Worm (Caenorhabditis elegans) whole organism, L3 larva: ENCODE results near the gene hda-4.

Experiments used
- R02D3.7 ChIP-seq: fragments of 150-350 bp; optimal IDR thresholded peaks from 2 replicates; lab custom pipeline; 2014; ENCODE audit warnings: missing biosample characterization, missing genetic modification characterization
- ZK546.5 ChIP-seq: sonication (generic microtip); optimal IDR thresholded peaks from 2 replicates; lab custom pipeline; 2017; ENCODE audit warnings: missing biosample characterization, missing genetic modification characterization
- ceh-16 ChIP-seq: sonication (generic microtip); optimal IDR thresholded peaks from 2 replicates; lab custom pipeline; 2017; ENCODE audit warnings: missing biosample characterization, missing genetic modification characterization
- ceh-28 ChIP-seq: fragments of 150-350 bp; optimal IDR thresholded peaks from 2 replicates; lab custom pipeline; 2014; ENCODE audit warnings: missing biosample characterization, missing genetic modification reagents, missing genetic modification characterization
- ceh-9 ChIP-seq: sonication (generic microtip); optimal IDR thresholded peaks from 2 replicates; lab custom pipeline; 2018; ENCODE audit warnings: missing biosample characterization, missing genetic modification characterization
- egl-5 ChIP-seq: fragments of 150-350 bp; optimal IDR thresholded peaks from 2 replicates; lab custom pipeline; 2017; ENCODE audit warnings: missing biosample characterization, missing genetic modification reagents, missing genetic modification characterization, inconsistent platforms
- elt-1 ChIP-seq: fragments of 150-350 bp; optimal IDR thresholded peaks from 2 replicates; lab custom pipeline; 2014; ENCODE audit warnings: missing biosample characterization, missing genetic modification characterization
- elt-2 ChIP-seq: sonication (generic microtip); optimal IDR thresholded peaks from 2 replicates; lab custom pipeline; 2016; ENCODE audit warnings: missing genetic modification reagents, mild to moderate bottlenecking, missing genetic modification characterization, missing compliant biosample characterization
- elt-3 ChIP-seq, 3 experiments: fragments of 150-350 bp in 1 of 3; sonication (generic microtip) in 2 of 3; optimal IDR thresholded peaks; 2 replicates in 2 of 3; 4 replicates in 1 of 3; lab custom pipeline; 2014 to 2017; ENCODE audit warnings: missing biosample characterization in 3 of 3, missing genetic modification characterization in 3 of 3
- fkh-10 ChIP-seq: sonication (generic microtip); optimal IDR thresholded peaks from 2 replicates; lab custom pipeline; 2017; ENCODE audit warnings: missing biosample characterization, missing genetic modification reagents, missing genetic modification characterization
- fkh-2 ChIP-seq: fragments of 150-350 bp; optimal IDR thresholded peaks from 2 replicates; lab custom pipeline; 2014; ENCODE audit warnings: missing biosample characterization, missing genetic modification reagents, missing genetic modification characterization
- fos-1 ChIP-seq: fragments of 150-350 bp; optimal IDR thresholded peaks from 2 replicates; lab custom pipeline; 2014; ENCODE audit warnings: missing biosample characterization, missing genetic modification characterization
- hmg-11 ChIP-seq: sonication (generic microtip); optimal IDR thresholded peaks from 2 replicates; lab custom pipeline; 2016; ENCODE audit warnings: missing genetic modification characterization, missing compliant biosample characterization
- jun-1 ChIP-seq: fragments of 150-350 bp; optimal IDR thresholded peaks from 2 replicates; lab custom pipeline; 2014; ENCODE audit warnings: missing biosample characterization, missing genetic modification reagents, missing genetic modification characterization
- lin-15B ChIP-seq: fragments of 150-350 bp; optimal IDR thresholded peaks from 2 replicates; lab custom pipeline; 2014; ENCODE audit warnings: missing biosample characterization, missing genetic modification characterization
- lin-39 ChIP-seq: fragments of 150-350 bp; optimal IDR thresholded peaks from 2 replicates; lab custom pipeline; 2018; ENCODE audit warnings: missing biosample characterization, missing genetic modification reagents, missing genetic modification characterization
- lsy-12 ChIP-seq: sonication (generic microtip); optimal IDR thresholded peaks from 2 replicates; lab custom pipeline; 2016; ENCODE audit warnings: mild to moderate bottlenecking, missing genetic modification characterization, missing compliant biosample characterization
- nfya-1 ChIP-seq: sonication (generic microtip); optimal IDR thresholded peaks from 2 replicates; lab custom pipeline; 2017; ENCODE audit warnings: missing genetic modification characterization, mild to moderate bottlenecking, missing compliant biosample characterization, antibody characterized with exemption, moderate library complexity; ENCODE audit not compliant: insufficient read depth
- nhr-12 ChIP-seq: fragments of 150-350 bp; optimal IDR thresholded peaks from 2 replicates; lab custom pipeline; 2014; ENCODE audit warnings: missing biosample characterization, missing genetic modification characterization
- nhr-23 ChIP-seq: fragments of 150-350 bp; optimal IDR thresholded peaks from 2 replicates; lab custom pipeline; 2014; ENCODE audit warnings: missing biosample characterization, missing genetic modification reagents, missing genetic modification characterization
- nhr-25 ChIP-seq: sonication (generic microtip); optimal IDR thresholded peaks from 2 replicates; lab custom pipeline; 2017; ENCODE audit warnings: missing biosample characterization, missing genetic modification characterization
- nhr-28 ChIP-seq: fragments of 150-350 bp; optimal IDR thresholded peaks from 2 replicates; lab custom pipeline; 2014; ENCODE audit warnings: missing biosample characterization, missing genetic modification characterization
- nhr-43 ChIP-seq: sonication (generic microtip); optimal IDR thresholded peaks from 2 replicates; lab custom pipeline; 2016; ENCODE audit warnings: mild to moderate bottlenecking, missing genetic modification characterization, missing compliant biosample characterization; ENCODE audit not compliant: poor library complexity, severe bottlenecking
- nhr-67 ChIP-seq: fragments of 150-350 bp; optimal IDR thresholded peaks from 2 replicates; lab custom pipeline; 2014; ENCODE audit warnings: missing biosample characterization, missing genetic modification characterization
- nhr-76 ChIP-seq: fragments of 150-350 bp; sonication (generic microtip); optimal IDR thresholded peaks from 5 replicates; lab custom pipeline; 2014; ENCODE audit warnings: missing biosample characterization, missing genetic modification characterization
- nhr-77 ChIP-seq: fragments of 150-350 bp; optimal IDR thresholded peaks from 2 replicates; lab custom pipeline; 2014; ENCODE audit warnings: missing biosample characterization, missing genetic modification characterization
- pha-4 ChIP-seq: fragments of 150-350 bp; optimal IDR thresholded peaks from 2 replicates; lab custom pipeline; 2014; ENCODE audit warnings: missing biosample characterization, missing genetic modification reagents, missing genetic modification characterization
- pqm-1 ChIP-seq: fragments of 150-350 bp; optimal IDR thresholded peaks from 2 replicates; lab custom pipeline; 2017; ENCODE audit warnings: missing biosample characterization, missing genetic modification characterization, inconsistent platforms
- skn-1 ChIP-seq: fragments of 150-350 bp; optimal IDR thresholded peaks from 2 replicates; lab custom pipeline; 2014; ENCODE audit warnings: missing biosample characterization, missing genetic modification characterization
- unc-39 ChIP-seq: sonication (generic microtip); optimal IDR thresholded peaks from 4 replicates; lab custom pipeline; 2017; ENCODE audit warnings: missing biosample characterization, missing genetic modification characterization
- unc-62 ChIP-seq: fragments of 150-350 bp; sonication (generic microtip); optimal IDR thresholded peaks from 4 replicates; lab custom pipeline; 2014; ENCODE audit warnings: missing biosample characterization, missing genetic modification reagents, missing genetic modification characterization
- zag-1 ChIP-seq: fragments of 150-350 bp; optimal IDR thresholded peaks from 2 replicates; lab custom pipeline; 2014; ENCODE audit warnings: missing biosample characterization, missing genetic modification characterization
- ztf-11 ChIP-seq: fragments of 150-350 bp; optimal IDR thresholded peaks from 2 replicates; lab custom pipeline; 2014; ENCODE audit warnings: missing biosample characterization, missing genetic modification characterization
- ztf-4 ChIP-seq: fragments of 150-350 bp; optimal IDR thresholded peaks from 2 replicates; lab custom pipeline; 2014; ENCODE audit warnings: missing biosample characterization, missing genetic modification characterization

hda-4 gene

DNA sequence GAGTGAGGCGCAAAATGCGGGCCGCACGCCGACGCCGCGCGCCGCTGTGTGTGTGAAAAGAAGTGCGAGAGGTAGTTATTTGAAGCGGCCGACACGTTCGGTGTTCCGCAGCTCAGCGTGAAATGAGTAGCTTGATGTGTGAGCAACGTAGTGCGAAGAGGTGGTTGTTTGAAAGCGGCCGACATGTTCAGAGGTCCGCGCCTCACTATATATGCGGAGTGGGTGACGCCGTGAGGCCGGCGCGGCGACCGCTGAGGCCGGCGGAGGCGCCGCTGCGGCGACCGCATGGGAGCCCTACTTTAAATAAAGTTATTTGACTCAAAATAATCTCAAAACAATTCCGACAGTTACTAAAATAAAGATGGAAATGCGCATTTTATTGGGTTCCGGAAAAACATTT lies 32.5 kb upstream of the hda-4 start:
- TF ChIP-seq skn-1 (tag; lab: Kevin White, UChicago) (no peak), nhr-43 (tag; lab: Kevin White, UChicago) (no peak), nhr-23 (tag; lab: Kevin White, UChicago) (no peak), unc-62 (GFP tag; lab: Kevin White, UChicago) (no peak), ztf-11 (tag; lab: Kevin White, UChicago) (no peak), lin-39 (no peak)

DNA sequence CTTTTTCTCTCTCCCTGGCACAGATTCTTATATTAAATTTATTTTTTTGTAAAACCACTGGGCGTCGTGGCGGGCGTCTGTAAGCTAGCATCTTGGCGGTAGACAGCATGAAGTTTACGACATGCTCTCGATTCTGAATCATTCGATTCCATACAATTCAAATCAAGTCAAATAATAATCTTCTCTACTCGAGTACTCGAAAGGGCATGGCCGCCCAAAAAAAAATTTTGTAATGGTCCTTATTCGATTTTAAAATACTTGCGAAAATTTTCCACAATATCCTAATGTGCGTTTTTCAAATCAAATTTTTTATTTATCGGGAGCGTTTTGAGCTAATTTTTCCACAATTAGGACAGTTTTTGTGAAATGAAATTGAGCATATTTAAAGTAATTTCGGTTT lies 31.3 kb upstream of the hda-4 start:
- TF ChIP-seq lin-39 (no peak), elt-1 (no peak), nhr-28 (no peak), fos-1 (tag; lab: Kevin White, UChicago) (no peak), nhr-77 (tag; lab: Kevin White, UChicago) (no peak), elt-3 (tag; optimal IDR thresholded peaks at IDR 0.05; lab: Kevin White, UChicago) (no peak), lsy-12 (no peak), nhr-67 (no peak), ceh-28 (tag; lab: Kevin White, UChicago) (no peak), nfya-1 (tag; lab: Kevin White, UChicago) (no peak), ztf-4 (no peak), nhr-12 (no peak), ceh-9 (tag; lab: Kevin White, UChicago) (no peak), nhr-76 (tag; lab: Kevin White, UChicago) (no peak), skn-1 (tag; lab: Kevin White, UChicago) (no peak), egl-5 (tag; lab: Kevin White, UChicago) (no peak)

DNA sequence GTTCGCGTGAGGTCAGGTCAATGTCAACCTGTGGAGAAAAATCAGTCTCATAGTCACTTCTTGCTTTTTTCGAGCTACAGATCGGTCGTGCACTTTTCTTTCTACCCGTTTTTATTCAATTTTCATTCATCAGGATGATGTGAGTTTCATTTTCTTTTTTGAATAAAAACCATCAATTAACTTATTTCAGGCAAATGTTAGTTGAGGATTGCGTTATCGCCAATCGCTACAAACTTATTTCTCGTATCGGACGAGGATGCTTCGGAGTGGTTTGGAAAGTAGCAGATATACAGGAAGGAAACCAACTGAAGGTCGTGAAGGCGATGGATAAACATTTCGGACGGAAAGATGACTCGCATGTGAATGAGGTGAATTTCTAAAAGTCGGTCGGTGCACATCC lies 27.1 kb upstream of the hda-4 start, which contains the start of gene F22H10.1:
Gene F22H10.1, plus strand, starts transcription at position 211 of the 400 bp plus-strand sequence.
- no peak for TF ChIP-seq nfya-1 (tag; lab: Kevin White, UChicago)
- TF ChIP-seq ztf-4: no peak
- TF ChIP-seq pqm-1 (tag; lab: Kevin White, UChicago): no peak
- no peak for TF ChIP-seq ZK546.5
- TF ChIP-seq lin-39: no peak

DNA sequence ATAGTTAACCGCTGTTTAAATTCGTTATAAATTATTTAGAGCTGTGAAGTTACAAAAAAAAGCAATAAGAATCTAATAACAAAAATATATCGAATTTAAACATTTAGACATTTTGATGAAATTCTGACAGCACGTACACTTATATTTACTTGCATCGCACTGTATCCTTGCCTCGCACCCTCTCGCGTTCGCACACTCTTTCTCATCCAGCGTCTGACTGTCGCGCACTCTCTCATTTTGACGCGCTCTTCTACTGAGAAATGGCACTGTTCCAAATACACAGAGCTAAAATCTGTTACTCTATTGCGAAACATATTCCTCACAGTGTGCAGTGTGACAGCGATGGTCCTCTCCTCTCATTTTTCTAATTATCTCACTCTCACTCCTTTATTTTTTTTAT lies 25.3 kb upstream of the hda-4 start:
- TF ChIP-seq hmg-11 (tag; lab: Kevin White, UChicago): peak; percentile 73
- TF ChIP-seq ceh-28 (tag; lab: Kevin White, UChicago): peak; percentile 9
- TF ChIP-seq nfya-1 (tag; lab: Kevin White, UChicago): peak; percentile 32
- peak; percentile 32 for TF ChIP-seq nhr-43 (tag; lab: Kevin White, UChicago)
- TF ChIP-seq nhr-77 (tag; lab: Kevin White, UChicago): no peak
- no peak for TF ChIP-seq nhr-25 (tag; lab: Kevin White, UChicago)
- TF ChIP-seq pha-4: peak; percentile 62

DNA sequence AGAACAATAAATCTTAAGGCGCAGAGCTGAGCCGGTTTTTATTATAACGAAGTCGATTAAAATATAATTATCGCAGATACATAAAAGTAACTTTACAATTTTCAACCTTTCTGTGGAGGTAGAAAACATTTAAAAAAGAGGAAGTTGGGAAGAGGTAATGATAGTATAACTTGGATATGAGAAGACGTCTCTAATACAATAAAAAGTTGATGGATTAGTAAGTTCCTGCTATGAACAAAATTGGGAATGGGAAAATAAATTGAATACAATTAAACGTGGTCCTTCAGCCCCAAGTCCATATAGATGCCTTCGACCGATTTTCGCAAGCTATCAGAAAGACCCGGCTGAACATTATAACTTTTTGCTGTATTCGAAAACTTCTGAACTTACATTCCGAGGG lies 23.8 kb upstream of the hda-4 start:
- TF ChIP-seq fkh-10 (GFP tag; lab: Kevin White, UChicago): no peak
- TF ChIP-seq ztf-11 (tag; lab: Kevin White, UChicago): no peak
- TF ChIP-seq jun-1 (tag; lab: Kevin White, UChicago): no peak
- TF ChIP-seq elt-2 (tag; lab: Kevin White, UChicago): no peak
- TF ChIP-seq nhr-77 (tag; lab: Kevin White, UChicago): no peak
- TF ChIP-seq hmg-11 (tag; lab: Kevin White, UChicago): no peak
- TF ChIP-seq ceh-16: no peak
- no peak for TF ChIP-seq pqm-1 (tag; lab: Kevin White, UChicago)
- no peak for TF ChIP-seq ceh-9 (tag; lab: Kevin White, UChicago)
- no peak for TF ChIP-seq unc-39 (tag; lab: Kevin White, UChicago)
- TF ChIP-seq R02D3.7 (tag; lab: Kevin White, UChicago): no peak
- no peak for TF ChIP-seq nhr-28
- TF ChIP-seq fos-1 (tag; lab: Kevin White, UChicago): no peak
- no peak for TF ChIP-seq lin-15B (tag; lab: Kevin White, UChicago)

DNA sequence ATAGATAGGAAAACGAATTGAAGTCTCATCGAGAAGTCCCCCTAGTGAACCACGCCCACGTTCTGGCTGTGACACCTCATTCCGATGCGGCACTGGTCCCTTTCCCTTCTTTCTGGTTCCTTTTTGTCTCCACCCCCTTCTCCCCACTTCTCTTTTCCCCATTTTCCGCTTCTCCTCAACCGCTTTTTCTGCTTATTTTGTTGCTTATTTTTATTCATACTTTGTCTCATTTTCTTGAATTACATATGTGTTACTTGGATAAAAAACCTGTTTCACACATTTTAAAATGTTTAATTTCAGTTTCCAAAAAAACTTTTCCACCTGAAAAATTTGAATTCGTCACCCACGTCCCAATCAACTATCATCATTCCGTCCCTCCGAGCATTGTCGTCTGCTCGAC lies 18.0 kb upstream of the hda-4 start, which contains the start of gene lgc-53:
Gene lgc-53, plus strand, starts transcription at position 301 of the 400 bp plus-strand sequence.
- no peak for TF ChIP-seq fkh-2 (tag; lab: Kevin White, UChicago)
- no peak for TF ChIP-seq zag-1 (tag; lab: Kevin White, UChicago)
